Worm (Caenorhabditis elegans) whole organism, L1 larva: ENCODE measurements around the gene fbxb-92.

Experiments used
- C16A3.4 ChIP-seq: fragments of 150-350 bp; optimal IDR thresholded peaks from 2 replicates; lab custom pipeline; 2014; ENCODE audit warnings: missing biosample characterization, missing genetic modification characterization
- C34B4.2 ChIP-seq: sonication (generic microtip); optimal IDR thresholded peaks from 2 replicates; lab custom pipeline; 2017; ENCODE audit warnings: mild to moderate bottlenecking, missing genetic modification characterization, missing compliant biosample characterization
- F16B12.6 ChIP-seq: fragments of 150-350 bp; optimal IDR thresholded peaks from 2 replicates; lab custom pipeline; 2014; ENCODE audit warnings: missing biosample characterization, missing genetic modification characterization
- aly-2 ChIP-seq: fragments of 150-350 bp; optimal IDR thresholded peaks from 2 replicates; lab custom pipeline; 2014; ENCODE audit warnings: missing biosample characterization, missing genetic modification characterization
- ama-1 ChIP-seq: fragments of 150-350 bp; optimal IDR thresholded peaks from 2 replicates; lab custom pipeline; 2014
- ceh-63 ChIP-seq: fragments of 200-800 bp; sonication (Bioruptor generic); optimal IDR thresholded peaks from 2 replicates; lab custom pipeline; 2018; ENCODE audit warnings: mild to moderate bottlenecking, missing genetic modification characterization, missing compliant biosample characterization
- ceh-8 ChIP-seq: fragments of 200-800 bp; sonication (Bioruptor generic); optimal IDR thresholded peaks from 2 replicates; lab custom pipeline; 2018; ENCODE audit warnings: mild to moderate bottlenecking, missing genetic modification characterization, moderate library complexity, missing compliant biosample characterization
- ceh-82 ChIP-seq, 3 experiments: fragments of 150-350 bp in 1 of 3; sonication (generic microtip) in 2 of 3; optimal IDR thresholded peaks; 2 replicates each; lab custom pipeline; 2014 to 2017; ENCODE audit warnings: missing biosample characterization in 3 of 3, missing genetic modification characterization in 3 of 3
- ceh-90 ChIP-seq: sonication (generic microtip); optimal IDR thresholded peaks from 2 replicates; lab custom pipeline; 2016; ENCODE audit warnings: missing genetic modification characterization, missing compliant biosample characterization
- dpl-1 ChIP-seq, 3 experiments: fragments of 150-350 bp in 2 of 3; sonication (generic microtip) in 1 of 3; optimal IDR thresholded peaks; 2 replicates each; lab custom pipeline; 2014 to 2017; ENCODE audit warnings: missing biosample characterization in 3 of 3, missing genetic modification characterization in 3 of 3, missing genetic modification reagents in 3 of 3
- dsc-1 ChIP-seq: sonication (generic microtip); optimal IDR thresholded peaks from 2 replicates; lab custom pipeline; 2016; ENCODE audit warnings: mild to moderate bottlenecking, missing genetic modification characterization, missing compliant biosample characterization
- efl-1 ChIP-seq, 4 experiments: fragments of 150-350 bp; optimal IDR thresholded peaks in 3 of 4; peaks in 1 of 4; 1 replicate in 1 of 4; 2 replicates in 3 of 4; lab custom pipeline; 2014; ENCODE audit warnings: missing biosample characterization in 2 of 4, missing genetic modification characterization in 2 of 4, missing genetic modification reagents in 2 of 4
- efl-3 ChIP-seq: fragments of 200-800 bp; sonication (Bioruptor generic); optimal IDR thresholded peaks from 2 replicates; lab custom pipeline; 2018; ENCODE audit warnings: mild to moderate bottlenecking, missing genetic modification characterization, missing compliant biosample characterization
- elt-3 ChIP-seq, 6 experiments: fragments of 150-350 bp in 1 of 6; sonication (generic microtip); optimal IDR thresholded peaks; 2 replicates each; lab custom pipeline; 2017 to 2018; ENCODE audit warnings: missing biosample characterization in 6 of 6, missing genetic modification characterization in 6 of 6, inconsistent platforms in 1 of 6
- ets-5 ChIP-seq: fragments of 200-800 bp; sonication (Bioruptor generic); IDR thresholded peaks from 2 replicates; pipeline ENCODE4 v1.3.6; 2022; ENCODE audit warnings: missing genetic modification characterization, missing compliant biosample characterization
- fkh-10 ChIP-seq: sonication (generic microtip); optimal IDR thresholded peaks from 2 replicates; lab custom pipeline; 2017; ENCODE audit warnings: missing biosample characterization, missing genetic modification reagents, missing genetic modification characterization
- fkh-4 ChIP-seq: sonication (generic microtip); optimal IDR thresholded peaks from 2 replicates; lab custom pipeline; 2016; ENCODE audit warnings: missing compliant biosample characterization, missing genetic modification characterization, borderline replicate concordance
- fkh-8 ChIP-seq: sonication (generic microtip); optimal IDR thresholded peaks from 2 replicates; lab custom pipeline; 2016; ENCODE audit warnings: mild to moderate bottlenecking, missing genetic modification characterization, missing compliant biosample characterization
- hlh-4 ChIP-seq: sonication (generic microtip); optimal IDR thresholded peaks from 2 replicates; lab custom pipeline; 2016; ENCODE audit warnings: mild to moderate bottlenecking, missing genetic modification characterization, missing compliant biosample characterization
- jun-1 ChIP-seq: fragments of 150-350 bp; optimal IDR thresholded peaks from 2 replicates; lab custom pipeline; 2014; ENCODE audit warnings: missing biosample characterization, missing genetic modification reagents, missing genetic modification characterization
- lin-14 ChIP-seq: fragments of 200-800 bp; sonication (Bioruptor generic); optimal IDR thresholded peaks from 2 replicates; lab custom pipeline; 2018; ENCODE audit warnings: mild to moderate bottlenecking, missing genetic modification characterization, moderate library complexity, missing compliant biosample characterization
- mab-9 ChIP-seq: fragments of 200-800 bp; sonication (Bioruptor generic); IDR thresholded peaks from 2 replicates; pipeline ENCODE4 v1.3.6; 2022; ENCODE audit warnings: missing genetic modification reagents, missing genetic modification characterization, missing compliant biosample characterization
- mdl-1 ChIP-seq, 2 experiments: fragments of 150-350 bp; optimal IDR thresholded peaks; 2 replicates each; lab custom pipeline; 2014 to 2017; ENCODE audit warnings: missing biosample characterization in 2 of 2, missing genetic modification characterization in 2 of 2, inconsistent platforms in 1 of 2
- mef-2 ChIP-seq: fragments of 150-350 bp; optimal IDR thresholded peaks from 2 replicates; lab custom pipeline; 2014; ENCODE audit warnings: missing biosample characterization, missing genetic modification characterization
- nhr-12 ChIP-seq: sonication (generic microtip); optimal IDR thresholded peaks from 2 replicates; lab custom pipeline; 2017; ENCODE audit warnings: missing biosample characterization, missing genetic modification characterization
- nhr-19 ChIP-seq: fragments of 200-800 bp; sonication (Bioruptor generic); conservative IDR thresholded peaks from 2 replicates; pipeline ENCODE4 v1.3.6; 2022; ENCODE audit warnings: missing genetic modification characterization, missing compliant biosample characterization
- nhr-237 ChIP-seq: fragments of 150-350 bp; optimal IDR thresholded peaks from 2 replicates; lab custom pipeline; 2014; ENCODE audit warnings: missing biosample characterization, missing genetic modification characterization
- nhr-28 ChIP-seq: fragments of 150-350 bp; optimal IDR thresholded peaks from 2 replicates; lab custom pipeline; 2014; ENCODE audit warnings: missing biosample characterization, missing genetic modification characterization
- nhr-47 ChIP-seq: sonication (generic microtip); optimal IDR thresholded peaks from 2 replicates; lab custom pipeline; 2016; ENCODE audit warnings: mild to moderate bottlenecking, missing genetic modification characterization, moderate library complexity, missing compliant biosample characterization
- nhr-71 ChIP-seq: sonication (generic microtip); optimal IDR thresholded peaks from 2 replicates; lab custom pipeline; 2016; ENCODE audit warnings: mild to moderate bottlenecking, missing genetic modification characterization, moderate library complexity, missing compliant biosample characterization
- nhr-84 ChIP-seq: sonication (generic microtip); optimal IDR thresholded peaks from 2 replicates; lab custom pipeline; 2017; ENCODE audit warnings: missing biosample characterization, missing genetic modification characterization
- skn-1 ChIP-seq: fragments of 150-350 bp; optimal IDR thresholded peaks from 2 replicates; lab custom pipeline; 2014; ENCODE audit warnings: missing biosample characterization, missing genetic modification characterization
- snpc-4 ChIP-seq: fragments of 150-350 bp; optimal IDR thresholded peaks from 2 replicates; lab custom pipeline; 2014; ENCODE audit warnings: missing biosample characterization, missing genetic modification characterization
- snu-23 ChIP-seq: sonication (generic microtip); optimal IDR thresholded peaks from 2 replicates; lab custom pipeline; 2016; ENCODE audit warnings: missing genetic modification characterization, missing compliant biosample characterization
- sptf-1 ChIP-seq: fragments of 150-350 bp; optimal IDR thresholded peaks from 2 replicates; lab custom pipeline; 2014; ENCODE audit warnings: missing biosample characterization, missing genetic modification characterization
- swsn-7 ChIP-seq: sonication (generic microtip); optimal IDR thresholded peaks from 2 replicates; lab custom pipeline; 2016; ENCODE audit warnings: missing genetic modification characterization, missing compliant biosample characterization
- unc-62 ChIP-seq: fragments of 150-350 bp; optimal IDR thresholded peaks from 2 replicates; lab custom pipeline; 2014; ENCODE audit warnings: missing biosample characterization, missing genetic modification reagents, missing genetic modification characterization
- unc-86 ChIP-seq: sonication (generic microtip); optimal IDR thresholded peaks from 2 replicates; lab custom pipeline; 2016; ENCODE audit warnings: missing genetic modification characterization, missing compliant biosample characterization
- vab-15 ChIP-seq: sonication (generic microtip); optimal IDR thresholded peaks from 2 replicates; lab custom pipeline; 2017; ENCODE audit warnings: missing genotype, mild to moderate bottlenecking, missing genetic modification characterization, missing compliant biosample characterization
- ztf-11 ChIP-seq, 2 experiments: sonication (generic microtip); optimal IDR thresholded peaks; 2 replicates each; lab custom pipeline; 2016 to 2017; ENCODE audit warnings: missing genetic modification characterization in 2 of 2, missing biosample characterization in 1 of 2, missing compliant biosample characterization in 1 of 2
- ztf-4 ChIP-seq: fragments of 150-350 bp; optimal IDR thresholded peaks from 2 replicates; lab custom pipeline; 2014; ENCODE audit warnings: missing biosample characterization, missing genetic modification characterization

The fbxb-92 gene

ce11 chrII:3785756-3786155 is 38.5 kb upstream of the fbxb-92 start:
- TF ChIP-seq mab-9 (GFP tag; lab: Robert Waterston, UW) (no peak), vab-15 (tag; lab: Kevin White, UChicago) (no peak), lin-14 (GFP tag; lab: Kevin White, UChicago) (no peak), ets-5 (no peak), ceh-8 (GFP tag; lab: Kevin White, UChicago) (no peak), mdl-1 (tag; optimal IDR thresholded peaks at IDR 0.05; lab: Kevin White, UChicago) (no peak), C16A3.4 (tag; lab: Kevin White, UChicago) (no peak), skn-1 (no peak), nhr-71 (tag; lab: Kevin White, UChicago) (no peak), swsn-7 (tag; lab: Kevin White, UChicago) (no peak), unc-86 (tag; lab: Kevin White, UChicago) (no peak), F16B12.6 (no peak), fkh-10 (GFP tag; lab: Kevin White, UChicago) (no peak), ceh-82 (tag; optimal IDR thresholded peaks at IDR 0.05; lab: Kevin White, UChicago) (no peak), nhr-28 (no peak), ama-1 (lab: Kevin White, UChicago) (no peak), nhr-84 (no peak), hlh-4 (no peak), fkh-8 (no peak), fkh-4 (tag; lab: Kevin White, UChicago) (no peak)

DNA sequence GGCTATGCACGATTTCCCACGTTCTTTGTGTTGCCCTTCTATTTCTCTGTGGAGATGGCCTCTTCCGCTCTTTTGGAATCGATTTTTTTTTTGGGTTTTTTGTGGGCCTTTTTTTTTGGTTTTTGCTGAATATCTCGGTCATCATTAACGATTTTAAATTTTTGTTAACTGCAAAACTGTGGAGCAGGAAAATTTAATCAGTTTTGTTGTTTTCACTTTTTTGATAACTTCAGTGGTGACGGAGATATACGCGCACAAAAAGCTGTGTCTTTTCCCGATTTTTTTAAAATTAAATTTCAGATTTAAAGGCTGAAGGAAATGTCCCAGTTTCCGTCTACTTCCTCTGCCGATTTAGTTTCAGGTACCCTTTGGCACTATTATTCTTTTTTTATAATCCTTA is 38.0 kb upstream of the fbxb-92 start, which contains the start of gene T24E12.1:
Gene T24E12.1 (plus strand): TSS at position 301 of the 400 bp plus-strand sequence.
- no peak for TF ChIP-seq ztf-4 (tag; lab: Kevin White, UChicago)
- no peak for TF ChIP-seq dsc-1 (tag; lab: Kevin White, UChicago)
- no peak for TF ChIP-seq dpl-1 (GFP tag; optimal IDR thresholded peaks at IDR 0.05; lab: Kevin White, UChicago)
- no peak for TF ChIP-seq ceh-90
- no peak for TF ChIP-seq nhr-237
- TF ChIP-seq jun-1 (tag; lab: Kevin White, UChicago), result no peak
- no peak for TF ChIP-seq elt-3 (tag; optimal IDR thresholded peaks at IDR 0.05; lab: Kevin White, UChicago)
- no peak for TF ChIP-seq ztf-11 (tag; optimal IDR thresholded peaks at IDR 0.05; lab: Kevin White, UChicago)
- no peak for TF ChIP-seq nhr-19 (GFP tag; lab: Robert Waterston, UW)
- TF ChIP-seq unc-62 (GFP tag; lab: Kevin White, UChicago), result no peak
- no peak for TF ChIP-seq ceh-63
- TF ChIP-seq nhr-12 (tag; lab: Kevin White, UChicago), result no peak

DNA sequence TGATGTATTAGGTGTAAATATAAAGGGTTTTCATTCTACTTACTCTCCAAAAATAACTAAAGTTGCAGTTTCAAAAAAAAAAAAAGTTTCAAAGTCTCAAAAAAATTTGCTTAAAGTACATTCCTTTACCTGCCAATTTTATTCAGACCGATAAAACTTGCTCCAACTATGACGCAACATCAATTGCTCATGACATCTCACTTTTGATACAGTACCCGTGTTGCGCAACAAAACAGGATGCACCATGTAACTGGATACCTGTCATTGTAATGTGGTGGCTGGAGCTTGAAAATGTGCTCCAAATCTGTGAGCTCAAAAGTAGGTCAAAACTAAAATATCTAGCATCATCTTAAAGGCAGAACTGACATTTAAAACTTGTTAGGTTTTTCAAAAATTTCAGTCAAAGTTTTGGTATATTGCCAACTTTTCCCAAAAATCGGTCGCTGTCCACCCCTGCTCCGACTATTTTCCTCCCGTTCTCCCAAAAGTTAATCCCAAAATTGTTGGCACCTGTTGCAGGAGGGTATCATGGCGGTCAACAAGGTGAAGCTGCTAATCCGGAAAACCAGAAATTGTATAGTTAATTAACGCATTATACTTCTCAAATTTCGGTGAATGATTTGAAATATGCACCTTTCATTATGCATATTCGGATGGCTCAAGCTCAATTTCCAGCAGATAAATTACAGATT is 35.1 kb upstream of the fbxb-92 start, which contains the start of gene T24E12.2:
Gene T24E12.2 (plus strand): TSS at position 642 of the 692 bp plus-strand sequence.
- TF ChIP-seq efl-1 (optimal IDR thresholded peaks at IDR 0.05; lab: Kevin White, UChicago) (no peak), efl-1 (GFP tag; optimal IDR thresholded peaks at IDR 0.05 in 1 of 2; lab: Kevin White, UChicago) (no peak), ztf-11 (tag; optimal IDR thresholded peaks at IDR 0.05; lab: Kevin White, UChicago) (no peak), elt-3 (tag; optimal IDR thresholded peaks at IDR 0.05; lab: Kevin White, UChicago) (no peak), skn-1 (no peak), sptf-1 (tag; lab: Kevin White, UChicago) (no peak), mef-2 (no peak), nhr-19 (GFP tag; lab: Robert Waterston, UW) (no peak), vab-15 (tag; lab: Kevin White, UChicago) (no peak), ztf-4 (tag; lab: Kevin White, UChicago) (no peak), efl-3 (GFP tag; lab: Kevin White, UChicago) (no peak), aly-2 (tag; lab: Kevin White, UChicago) (no peak), snpc-4 (tag; lab: Kevin White, UChicago) (no peak), nhr-47 (tag; lab: Kevin White, UChicago) (no peak), C34B4.2 (tag; lab: Kevin White, UChicago) (no peak), jun-1 (tag; lab: Kevin White, UChicago) (no peak), nhr-84 (no peak), snu-23 (GFP tag; lab: Kevin White, UChicago) (no peak), mab-9 (GFP tag; lab: Robert Waterston, UW) (no peak)
